Worm (Caenorhabditis elegans): ENCODE data around the gene srz-102.
"Not testable (repeated sequence)": the region's sequence is repeated elsewhere in the genome, so short reads cannot be mapped to it uniquely, and the experiment has no call there.

DNA sequence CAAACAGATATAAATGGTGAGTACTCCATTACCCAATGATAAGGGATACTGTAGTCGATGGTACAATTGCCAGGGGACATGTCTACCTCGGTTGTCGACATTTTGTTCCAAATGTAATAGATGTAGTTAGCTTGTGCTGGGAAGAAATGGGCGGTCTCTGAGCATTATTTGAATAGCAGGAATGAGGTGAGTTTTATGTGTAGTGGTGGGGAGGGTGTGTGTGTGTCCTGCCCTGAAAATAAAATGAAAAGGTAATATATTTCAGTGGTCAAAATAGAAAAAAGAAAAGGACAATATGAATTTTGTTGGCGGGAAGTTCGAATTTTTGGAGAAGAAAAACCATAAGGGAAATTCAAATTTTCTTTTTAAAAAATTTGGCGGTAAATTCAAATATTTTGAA is 26.5 kb upstream of the srz-102 start, which contains the start of gene Y70C5B.2:
- TF ChIP-seq aly-2 (tag; optimal IDR thresholded peaks at IDR 0.05); nhr-28 (tag; optimal IDR thresholded peaks at IDR 0.05); alr-1 (tag; optimal IDR thresholded peaks at IDR 0.05; ENCODE audit: borderline replicate concordance); jun-1 (tag; optimal IDR thresholded peaks at IDR 0.05); nhr-11 (tag; optimal IDR thresholded peaks at IDR 0.05); fkh-10 (GFP tag; optimal IDR thresholded peaks at IDR 0.05); dpl-1 (GFP tag; optimal IDR thresholded peaks at IDR 0.05); nhr-77 (tag; optimal IDR thresholded peaks at IDR 0.05); ceh-88 (GFP tag; IDR thresholded peaks at IDR 0.05); mep-1 (tag; optimal IDR thresholded peaks at IDR 0.05); elt-3 (tag; optimal IDR thresholded peaks at IDR 0.05): not testable (repeated sequence)
